Worm (Caenorhabditis elegans) whole organism, L1 larva: ENCODE data around the gene H20J04.4.

Source experiments
- C04F5.9 ChIP-seq: sonication (generic microtip); optimal IDR thresholded peaks from 2 replicates; lab custom pipeline; 2016; ENCODE audit warnings: missing genetic modification characterization, missing compliant biosample characterization
- C34B4.2 ChIP-seq: sonication (generic microtip); optimal IDR thresholded peaks from 2 replicates; lab custom pipeline; 2017; ENCODE audit warnings: mild to moderate bottlenecking, missing genetic modification characterization, missing compliant biosample characterization
- aha-1 ChIP-seq: fragments of 150-350 bp; optimal IDR thresholded peaks from 2 replicates; lab custom pipeline; 2014; ENCODE audit warnings: missing biosample characterization, missing genetic modification characterization
- ama-1 ChIP-seq: fragments of 150-350 bp; optimal IDR thresholded peaks from 2 replicates; lab custom pipeline; 2014
- ceh-90 ChIP-seq: sonication (generic microtip); optimal IDR thresholded peaks from 2 replicates; lab custom pipeline; 2016; ENCODE audit warnings: missing genetic modification characterization, missing compliant biosample characterization
- efl-1 ChIP-seq, 4 experiments: fragments of 150-350 bp; optimal IDR thresholded peaks in 3 of 4; peaks in 1 of 4; 1 replicate in 1 of 4; 2 replicates in 3 of 4; lab custom pipeline; 2014; ENCODE audit warnings: missing biosample characterization in 2 of 4, missing genetic modification characterization in 2 of 4, missing genetic modification reagents in 2 of 4
- egl-13 ChIP-seq: sonication (generic microtip); optimal IDR thresholded peaks from 2 replicates; lab custom pipeline; 2016; ENCODE audit warnings: missing genotype, missing genetic modification reagents, missing genetic modification characterization, missing compliant biosample characterization
- elt-2 ChIP-seq: sonication (generic microtip); optimal IDR thresholded peaks from 2 replicates; lab custom pipeline; 2016; ENCODE audit warnings: missing genetic modification characterization, mild to moderate bottlenecking, inconsistent platforms, missing compliant biosample characterization, missing genetic modification reagents
- elt-3 ChIP-seq, 6 experiments: fragments of 150-350 bp in 1 of 6; sonication (generic microtip); optimal IDR thresholded peaks; 2 replicates each; lab custom pipeline; 2017 to 2018; ENCODE audit warnings: missing biosample characterization in 6 of 6, missing genetic modification characterization in 6 of 6, inconsistent platforms in 1 of 6
- fkh-10 ChIP-seq: sonication (generic microtip); optimal IDR thresholded peaks from 2 replicates; lab custom pipeline; 2017; ENCODE audit warnings: missing biosample characterization, missing genetic modification reagents, missing genetic modification characterization
- fkh-8 ChIP-seq: sonication (generic microtip); optimal IDR thresholded peaks from 2 replicates; lab custom pipeline; 2016; ENCODE audit warnings: mild to moderate bottlenecking, missing genetic modification characterization, missing compliant biosample characterization
- fos-1 ChIP-seq: fragments of 150-350 bp; optimal IDR thresholded peaks from 2 replicates; lab custom pipeline; 2014; ENCODE audit warnings: missing biosample characterization, missing genetic modification characterization
- hlh-17 ChIP-seq: fragments of 200-800 bp; sonication (Bioruptor generic); optimal IDR thresholded peaks from 2 replicates; lab custom pipeline; 2018; ENCODE audit warnings: missing genetic modification characterization, mild to moderate bottlenecking, missing compliant biosample characterization, moderate library complexity, borderline replicate concordance
- hlh-4 ChIP-seq: sonication (generic microtip); optimal IDR thresholded peaks from 2 replicates; lab custom pipeline; 2016; ENCODE audit warnings: mild to moderate bottlenecking, missing genetic modification characterization, missing compliant biosample characterization
- hpl-2 ChIP-seq: fragments of 150-350 bp; optimal IDR thresholded peaks from 2 replicates; lab custom pipeline; 2014; ENCODE audit warnings: missing biosample characterization, missing genetic modification reagents, missing genetic modification characterization
- isw-1 ChIP-seq: fragments of 200-800 bp; sonication (Bioruptor generic); IDR thresholded peaks from 2 replicates; pipeline ENCODE4 v1.3.6; 2022; ENCODE audit warnings: missing genetic modification characterization, missing compliant biosample characterization
- lin-13 ChIP-seq: fragments of 150-350 bp; optimal IDR thresholded peaks from 2 replicates; lab custom pipeline; 2014; ENCODE audit warnings: missing biosample characterization, missing genetic modification reagents, missing genetic modification characterization
- lsy-2 ChIP-seq, 2 experiments: fragments of 150-350 bp; optimal IDR thresholded peaks; 2 replicates each; lab custom pipeline; 2014; ENCODE audit warnings: missing biosample characterization in 2 of 2, missing genetic modification characterization in 2 of 2
- mef-2 ChIP-seq: fragments of 150-350 bp; optimal IDR thresholded peaks from 2 replicates; lab custom pipeline; 2014; ENCODE audit warnings: missing biosample characterization, missing genetic modification characterization
- nhr-11 ChIP-seq: fragments of 150-350 bp; optimal IDR thresholded peaks from 2 replicates; lab custom pipeline; 2014; ENCODE audit warnings: missing biosample characterization, missing genetic modification characterization
- nhr-19 ChIP-seq: fragments of 200-800 bp; sonication (Bioruptor generic); conservative IDR thresholded peaks from 2 replicates; pipeline ENCODE4 v1.3.6; 2022; ENCODE audit warnings: missing genetic modification characterization, missing compliant biosample characterization
- nhr-237 ChIP-seq: fragments of 150-350 bp; optimal IDR thresholded peaks from 2 replicates; lab custom pipeline; 2014; ENCODE audit warnings: missing biosample characterization, missing genetic modification characterization
- nhr-71 ChIP-seq: sonication (generic microtip); optimal IDR thresholded peaks from 2 replicates; lab custom pipeline; 2016; ENCODE audit warnings: mild to moderate bottlenecking, missing genetic modification characterization, moderate library complexity, missing compliant biosample characterization
- nhr-84 ChIP-seq: sonication (generic microtip); optimal IDR thresholded peaks from 2 replicates; lab custom pipeline; 2017; ENCODE audit warnings: missing biosample characterization, missing genetic modification characterization
- nhr-90 ChIP-seq: sonication (generic microtip); optimal IDR thresholded peaks from 2 replicates; lab custom pipeline; 2016; ENCODE audit warnings: mild to moderate bottlenecking, missing genetic modification characterization, missing compliant biosample characterization; ENCODE audit not compliant: poor library complexity
- pag-3 ChIP-seq: sonication (generic microtip); optimal IDR thresholded peaks from 2 replicates; lab custom pipeline; 2017; ENCODE audit warnings: missing genetic modification characterization, mild to moderate bottlenecking, missing compliant biosample characterization, antibody characterized with exemption, borderline replicate concordance; ENCODE audit not compliant: insufficient read depth
- pax-3 ChIP-seq: fragments of 200-800 bp; sonication (Bioruptor generic); optimal IDR thresholded peaks from 2 replicates; lab custom pipeline; 2018; ENCODE audit warnings: mild to moderate bottlenecking, missing genetic modification characterization, moderate library complexity, missing compliant biosample characterization
- rnt-1 ChIP-seq: sonication (generic microtip); optimal IDR thresholded peaks from 2 replicates; lab custom pipeline; 2016; ENCODE audit warnings: mild to moderate bottlenecking, missing genetic modification characterization, moderate library complexity, missing compliant biosample characterization
- sptf-1 ChIP-seq: fragments of 150-350 bp; optimal IDR thresholded peaks from 2 replicates; lab custom pipeline; 2014; ENCODE audit warnings: missing biosample characterization, missing genetic modification characterization
- swsn-7 ChIP-seq: sonication (generic microtip); optimal IDR thresholded peaks from 2 replicates; lab custom pipeline; 2016; ENCODE audit warnings: missing genetic modification characterization, missing compliant biosample characterization
- tlp-1 ChIP-seq: fragments of 150-350 bp; optimal IDR thresholded peaks from 2 replicates; lab custom pipeline; 2014; ENCODE audit warnings: missing biosample characterization, missing genetic modification characterization
- unc-98 ChIP-seq: fragments of 200-800 bp; sonication (Bioruptor generic); IDR thresholded peaks from 2 replicates; pipeline ENCODE4 v1.3.6; 2022; ENCODE audit warnings: missing genetic modification characterization, missing compliant biosample characterization
- vab-15 ChIP-seq: sonication (generic microtip); optimal IDR thresholded peaks from 2 replicates; lab custom pipeline; 2017; ENCODE audit warnings: missing genotype, mild to moderate bottlenecking, missing genetic modification characterization, missing compliant biosample characterization
- xbp-1 ChIP-seq: sonication (generic microtip); optimal IDR thresholded peaks from 2 replicates; lab custom pipeline; 2016; ENCODE audit warnings: missing genetic modification characterization, missing compliant biosample characterization
- zip-4 ChIP-seq: fragments of 200-800 bp; sonication (Bioruptor generic); optimal IDR thresholded peaks from 2 replicates; lab custom pipeline; 2018; ENCODE audit warnings: mild to moderate bottlenecking, missing genetic modification characterization, moderate library complexity, missing compliant biosample characterization
- ztf-11 ChIP-seq, 2 experiments: sonication (generic microtip); optimal IDR thresholded peaks; 2 replicates each; lab custom pipeline; 2016 to 2017; ENCODE audit warnings: missing genetic modification characterization in 2 of 2, missing biosample characterization in 1 of 2, missing compliant biosample characterization in 1 of 2
- ztf-4 ChIP-seq: fragments of 150-350 bp; optimal IDR thresholded peaks from 2 replicates; lab custom pipeline; 2014; ENCODE audit warnings: missing biosample characterization, missing genetic modification characterization

Gene H20J04.4

ce11 chrII:4344317-4344716 is 15.5 kb downstream of the H20J04.4 start:
- no peak for TF ChIP-seq fkh-10 (GFP tag; lab: Kevin White, UChicago)
- no peak for TF ChIP-seq vab-15 (tag; lab: Kevin White, UChicago)
- TF ChIP-seq elt-3 (tag; optimal IDR thresholded peaks at IDR 0.05; lab: Kevin White, UChicago), result no peak
- TF ChIP-seq ztf-4 (tag; lab: Kevin White, UChicago), result no peak
- no peak for TF ChIP-seq sptf-1 (tag; lab: Kevin White, UChicago)
- TF ChIP-seq elt-2, result no peak
- TF ChIP-seq mef-2 (tag; lab: Kevin White, UChicago), result no peak
- no peak for TF ChIP-seq pax-3 (tag; lab: Kevin White, UChicago)
- no peak for TF ChIP-seq lsy-2 (tag; optimal IDR thresholded peaks at IDR 0.05; lab: Kevin White, UChicago)
- no peak for TF ChIP-seq ama-1
- TF ChIP-seq nhr-11 (tag; lab: Kevin White, UChicago), result no peak
- TF ChIP-seq efl-1 (optimal IDR thresholded peaks at IDR 0.05; lab: Kevin White, UChicago), result no peak
- no peak for TF ChIP-seq efl-1 (GFP tag; optimal IDR thresholded peaks at IDR 0.05 in 1 of 2; lab: Kevin White, UChicago)
- no peak for TF ChIP-seq nhr-84 (tag; lab: Kevin White, UChicago)
- TF ChIP-seq tlp-1 (tag; lab: Kevin White, UChicago), result no peak
- TF ChIP-seq unc-98 (GFP tag; lab: Robert Waterston, UW), result no peak
- no peak for TF ChIP-seq egl-13 (tag; lab: Kevin White, UChicago)
- TF ChIP-seq, all 84 proteins: peak for 0

ce11 chrII:4350888-4351287 is 22.1 kb downstream of the H20J04.4 start, which contains the start of gene H20J04.9:
Gene H20J04.9, plus strand, starts transcription at chrII:4351188.
- TF ChIP-seq C04F5.9 (tag; lab: Kevin White, UChicago) (no peak), nhr-90 (no peak), fos-1 (tag; lab: Kevin White, UChicago) (no peak), xbp-1 (tag; lab: Kevin White, UChicago) (no peak), elt-3 (tag; optimal IDR thresholded peaks at IDR 0.05; lab: Kevin White, UChicago) (no peak), nhr-19 (GFP tag; lab: Robert Waterston, UW) (no peak), isw-1 (no peak), nhr-11 (tag; lab: Kevin White, UChicago) (no peak), aha-1 (tag; lab: Kevin White, UChicago) (no peak), zip-4 (GFP tag; lab: Kevin White, UChicago) (no peak)
- TF ChIP-seq, all 84 proteins: peak for 0

- TF ChIP-seq hpl-2 (GFP tag; lab: Kevin White, UChicago) (no peak), fos-1 (tag; lab: Kevin White, UChicago) (no peak), swsn-7 (tag; lab: Kevin White, UChicago) (no peak), fkh-8 (tag; lab: Kevin White, UChicago) (no peak), hlh-17 (GFP tag; lab: Kevin White, UChicago) (no peak), ztf-11 (tag; optimal IDR thresholded peaks at IDR 0.05; lab: Kevin White, UChicago) (no peak), lin-13 (GFP tag; lab: Kevin White, UChicago) (no peak), C34B4.2 (tag; lab: Kevin White, UChicago) (no peak), pag-3 (tag; lab: Kevin White, UChicago) (no peak), fkh-10 (GFP tag; lab: Kevin White, UChicago) (no peak), nhr-237 (tag; lab: Kevin White, UChicago) (no peak), efl-1 (optimal IDR thresholded peaks at IDR 0.05; lab: Kevin White, UChicago) (no peak), efl-1 (GFP tag; optimal IDR thresholded peaks at IDR 0.05 in 1 of 2; lab: Kevin White, UChicago) (no peak)
These were observed 26.4 kb downstream of the H20J04.4 start, which contains the start of the genes H20J04.7 and H20J04.1 for ce11 chrII:4355217-4355616. Gene H20J04.7, minus strand, starts transcription at chrII:4355317. Gene H20J04.1, plus strand, starts transcription at chrII:4355613.

- no peak for TF ChIP-seq lsy-2 (tag; optimal IDR thresholded peaks at IDR 0.05; lab: Kevin White, UChicago)
- no peak for TF ChIP-seq ceh-90
- TF ChIP-seq tlp-1 (tag; lab: Kevin White, UChicago), result no peak
- TF ChIP-seq unc-98 (GFP tag; lab: Robert Waterston, UW), result no peak
- no peak for TF ChIP-seq ztf-4 (tag; lab: Kevin White, UChicago)
- no peak for TF ChIP-seq hlh-4 (tag; lab: Kevin White, UChicago)
- no peak for TF ChIP-seq rnt-1 (tag; lab: Kevin White, UChicago)
- TF ChIP-seq hpl-2 (GFP tag; lab: Kevin White, UChicago), result no peak
- no peak for TF ChIP-seq nhr-71
- no peak for TF ChIP-seq sptf-1 (tag; lab: Kevin White, UChicago)
These were observed 29.9 kb downstream of the H20J04.4 start, which contains the start of gene lat-2 for ce11 chrII:4358765-4359164. Gene lat-2, plus strand, starts transcription at chrII:4359065.
